Worm (Caenorhabditis elegans): Measurements from ENCODE around the gene F56D6.21.

ce11 chrIV:3921898-3922297 lies 17.2 kb downstream of the F56D6.21 start, which contains the start of gene clec-67:
- TF ChIP-seq elt-3 (tag; optimal IDR thresholded peaks at IDR 0.05) (no peak), R02D3.7 (tag; optimal IDR thresholded peaks at IDR 0.05) (no peak), ztf-11 (tag; optimal IDR thresholded peaks at IDR 0.05) (no peak), ceh-16 (tag; optimal IDR thresholded peaks at IDR 0.05) (no peak), elt-1 (tag; optimal IDR thresholded peaks at IDR 0.05) (no peak), ztf-1 (GFP tag; conservative IDR thresholded peaks at IDR 0.05) (no peak), ZK546.5 (tag; optimal IDR thresholded peaks at IDR 0.05) (no peak), nhr-21 (tag; optimal IDR thresholded peaks at IDR 0.05) (no peak), sem-4 (tag; optimal IDR thresholded peaks at IDR 0.05) (no peak), ztf-4 (tag; optimal IDR thresholded peaks at IDR 0.05) (no peak), zag-1 (tag; optimal IDR thresholded peaks at IDR 0.05) (no peak), egl-27 (tag; optimal IDR thresholded peaks at IDR 0.05) (no peak), nhr-6 (tag; optimal IDR thresholded peaks at IDR 0.05) (no peak)

Data from whole organism, L2 larva.